Worm (Caenorhabditis elegans): ENCODE data around the gene H08M01.1.

H08M01.1 gene

DNA sequence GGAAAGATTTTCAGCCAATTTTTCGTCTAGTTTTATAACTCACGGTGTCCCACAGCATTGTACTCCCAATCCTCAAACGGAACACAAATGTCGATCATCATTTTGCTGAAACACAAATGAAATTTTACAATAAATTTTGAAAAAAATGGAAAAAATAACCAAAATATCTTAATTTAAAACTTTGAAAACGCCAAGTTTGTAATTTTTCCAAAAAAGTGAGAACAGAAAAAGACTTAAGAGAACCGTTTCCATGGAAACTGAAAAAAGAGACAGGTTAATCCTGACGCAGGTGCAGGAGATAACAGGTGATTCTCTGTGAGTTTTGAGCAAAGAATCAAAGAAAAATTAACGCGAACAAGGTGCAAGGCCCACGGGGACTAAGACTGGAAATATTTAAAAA, 15.3 kb downstream of the H08M01.1 start, which contains the start of gene Y45F10D.15:
Y45F10D.15 (minus strand) TSS at position 101 of the 400 bp plus-strand sequence.
- no peak for TF ChIP-seq zip-8 (tag; optimal IDR thresholded peaks at IDR 0.05)
- TF ChIP-seq sptf-1 (tag; optimal IDR thresholded peaks at IDR 0.05), result no peak
- TF ChIP-seq drap-1 (GFP tag; optimal IDR thresholded peaks at IDR 0.05), result no peak
- TF ChIP-seq ceh-83 (GFP tag; optimal IDR thresholded peaks at IDR 0.05), result no peak
- TF ChIP-seq ham-2 (GFP tag; optimal IDR thresholded peaks at IDR 0.05), result no peak
- TF ChIP-seq ceh-39 (tag; optimal IDR thresholded peaks at IDR 0.05), result no peak
- TF ChIP-seq mls-2 (tag; optimal IDR thresholded peaks at IDR 0.05), result no peak

DNA sequence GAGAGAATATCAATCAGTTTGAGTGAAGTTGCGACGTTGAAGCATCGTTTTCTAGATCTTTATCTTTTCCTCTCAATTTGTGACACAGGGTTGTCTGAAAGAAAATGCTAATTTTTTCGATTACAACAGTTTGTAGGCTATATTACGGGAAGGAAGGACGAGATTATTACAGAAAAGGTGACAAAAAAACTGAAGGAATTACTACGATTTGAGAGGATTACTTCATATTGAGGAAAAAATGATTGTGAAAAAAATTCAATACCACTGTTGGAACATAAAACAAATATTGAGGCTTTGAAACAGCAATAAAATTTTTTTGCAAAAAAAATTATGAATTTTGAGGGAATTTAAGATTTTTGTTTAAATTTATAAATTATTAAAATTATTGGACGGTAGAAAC, 28.5 kb downstream of the H08M01.1 start, which contains the start of gene Y45F10D.14:
Y45F10D.14 (minus strand) TSS at position 101 of the 400 bp plus-strand sequence.
- TF ChIP-seq ces-1 (GFP tag; optimal IDR thresholded peaks at IDR 0.05), result no peak
- no peak for TF ChIP-seq M03D4.4 (tag; optimal IDR thresholded peaks at IDR 0.05)
- no peak for TF ChIP-seq unc-39 (tag; optimal IDR thresholded peaks at IDR 0.05)
- TF ChIP-seq sptf-1 (tag; optimal IDR thresholded peaks at IDR 0.05), result no peak
- TF ChIP-seq lin-32 (GFP tag; optimal IDR thresholded peaks at IDR 0.05), result no peak
- no peak for TF ChIP-seq unc-62 (GFP tag; optimal IDR thresholded peaks at IDR 0.05)
- TF ChIP-seq ztf-11 (tag; optimal IDR thresholded peaks at IDR 0.05), result no peak
- TF ChIP-seq mab-5 (tag; optimal IDR thresholded peaks at IDR 0.05), result no peak
- no peak for TF ChIP-seq unc-120 (tag; optimal IDR thresholded peaks at IDR 0.05; ENCODE audit: poor library complexity, severe bottlenecking)
- no peak for TF ChIP-seq flh-1 (GFP tag; optimal IDR thresholded peaks at IDR 0.05)
- TF ChIP-seq blmp-1 (tag; optimal IDR thresholded peaks at IDR 0.05), result no peak
- no peak for TF ChIP-seq elt-3 (tag; optimal IDR thresholded peaks at IDR 0.05)
- no peak for TF ChIP-seq bed-3 (GFP tag; optimal IDR thresholded peaks at IDR 0.05)

DNA sequence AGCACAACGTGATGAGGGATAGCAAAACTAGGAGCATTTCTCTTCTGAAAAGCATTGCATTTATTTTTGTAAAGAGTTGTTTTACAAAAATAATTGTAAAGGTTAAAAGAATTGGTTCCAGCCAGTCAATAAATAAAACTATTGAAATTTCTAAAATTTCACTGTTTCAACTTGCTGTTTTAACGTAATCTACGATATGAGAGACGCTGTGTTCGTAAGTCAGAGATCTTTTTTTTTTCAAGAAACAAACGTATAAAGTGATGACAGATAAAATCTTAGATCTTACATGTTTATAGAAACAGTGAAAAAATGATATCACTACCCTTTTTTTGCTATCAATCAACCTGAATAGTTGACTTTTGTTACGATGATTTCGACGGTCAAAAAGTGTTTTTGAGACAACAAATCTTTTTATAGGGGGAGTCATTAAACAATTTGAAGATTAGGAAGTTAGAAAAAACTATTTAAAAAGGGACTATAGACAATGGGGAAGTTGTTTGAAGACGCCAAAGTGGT, 38.3 kb downstream of the H08M01.1 start, which contains the start of gene Y45F10D.6:
Y45F10D.6 (minus strand) TSS at position 51 of the 516 bp plus-strand sequence.
- no peak for TF ChIP-seq ceh-39 (tag; optimal IDR thresholded peaks at IDR 0.05)
- no peak for TF ChIP-seq ztf-11 (tag; optimal IDR thresholded peaks at IDR 0.05)
- TF ChIP-seq pha-4 (tag; optimal IDR thresholded peaks at IDR 0.05), result no peak
- no peak for TF ChIP-seq ces-1 (GFP tag; optimal IDR thresholded peaks at IDR 0.05)
- no peak for TF ChIP-seq cnd-1 (tag; optimal IDR thresholded peaks at IDR 0.05)
- no peak for TF ChIP-seq flh-1 (GFP tag; optimal IDR thresholded peaks at IDR 0.05)
- TF ChIP-seq mep-1 (tag; optimal IDR thresholded peaks at IDR 0.05), result no peak
- TF ChIP-seq ceh-43 (GFP tag; optimal IDR thresholded peaks at IDR 0.05), result no peak
- no peak for TF ChIP-seq ceh-83 (GFP tag; optimal IDR thresholded peaks at IDR 0.05)
- TF ChIP-seq ham-2 (GFP tag; optimal IDR thresholded peaks at IDR 0.05), result no peak
- no peak for TF ChIP-seq sem-2 (GFP tag; optimal IDR thresholded peaks at IDR 0.05)
- TF ChIP-seq drap-1 (GFP tag; optimal IDR thresholded peaks at IDR 0.05), result no peak
- no peak for TF ChIP-seq unc-62 (GFP tag; optimal IDR thresholded peaks at IDR 0.05)
- no peak for TF ChIP-seq elt-1 (tag; optimal IDR thresholded peaks at IDR 0.05; ENCODE audit: borderline replicate concordance, insufficient read depth)
- no peak for TF ChIP-seq lin-13 (tag; optimal IDR thresholded peaks at IDR 0.05)

DNA sequence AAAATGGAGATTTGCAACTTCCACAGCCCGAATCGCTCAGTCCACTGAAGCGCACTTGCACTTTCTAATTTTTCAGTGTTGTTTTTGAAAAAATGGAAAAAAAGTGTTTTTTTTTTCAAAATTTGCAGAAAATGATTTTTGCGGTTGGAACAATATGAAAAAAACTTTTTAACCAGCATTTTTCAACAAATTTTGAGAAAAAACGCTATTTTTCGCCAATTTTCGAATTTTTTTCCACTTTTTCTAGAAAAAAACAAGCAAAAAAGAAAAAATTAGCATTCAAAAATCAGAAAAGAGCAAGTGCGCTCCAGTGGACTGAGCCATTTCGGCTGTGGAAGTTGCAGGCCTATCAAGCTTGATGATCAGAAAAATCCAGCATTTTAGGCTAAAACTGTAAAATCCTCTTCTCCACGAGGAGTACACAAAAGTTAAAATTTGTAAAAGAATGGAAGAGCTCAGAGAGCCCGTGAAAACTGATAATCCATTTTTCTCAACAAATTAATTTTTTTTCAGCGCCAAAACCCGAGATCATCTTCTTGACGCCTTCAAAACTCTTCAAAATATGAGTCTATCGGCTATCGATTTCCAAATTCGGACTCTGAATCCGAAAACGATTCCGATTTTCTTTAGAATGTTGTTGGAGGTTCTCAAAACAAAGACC, 40.8 kb downstream of the H08M01.1 start:
- TF ChIP-seq ham-2 (GFP tag; optimal IDR thresholded peaks at IDR 0.05) (no peak), lin-32 (GFP tag; optimal IDR thresholded peaks at IDR 0.05) (no peak), mls-2 (tag; optimal IDR thresholded peaks at IDR 0.05) (no peak), sptf-1 (tag; optimal IDR thresholded peaks at IDR 0.05) (no peak), ztf-11 (tag; optimal IDR thresholded peaks at IDR 0.05) (no peak), tbx-8 (GFP tag; optimal IDR thresholded peaks at IDR 0.05) (no peak), blmp-1 (tag; optimal IDR thresholded peaks at IDR 0.05) (no peak), mab-5 (tag; optimal IDR thresholded peaks at IDR 0.05) (no peak), cnd-1 (tag; optimal IDR thresholded peaks at IDR 0.05) (no peak), drap-1 (GFP tag; optimal IDR thresholded peaks at IDR 0.05) (no peak), ceh-43 (GFP tag; optimal IDR thresholded peaks at IDR 0.05) (no peak), ces-1 (GFP tag; optimal IDR thresholded peaks at IDR 0.05) (no peak), snpc-4 (tag; optimal IDR thresholded peaks at IDR 0.05) (no peak), elt-1 (tag; optimal IDR thresholded peaks at IDR 0.05; ENCODE audit: borderline replicate concordance, insufficient read depth) (no peak), mep-1 (tag; optimal IDR thresholded peaks at IDR 0.05) (no peak), ceh-83 (GFP tag; optimal IDR thresholded peaks at IDR 0.05) (no peak), zip-8 (tag; optimal IDR thresholded peaks at IDR 0.05) (no peak), hlh-1 (tag; optimal IDR thresholded peaks at IDR 0.05) (no peak), lin-13 (tag; optimal IDR thresholded peaks at IDR 0.05) (no peak)

All from whole organism, mixed stage, embryonic.